Worm (Caenorhabditis elegans) whole organism, late embryonic: Measurements from ENCODE around the gene bcat-1.

Experiments used
- K02D7.2 ChIP-seq: sonication (generic microtip); optimal IDR thresholded peaks from 2 replicates; lab custom pipeline; 2017; ENCODE audit warnings: mild to moderate bottlenecking, missing genetic modification characterization, missing compliant biosample characterization
- K09A11.1 ChIP-seq: sonication (generic microtip); optimal IDR thresholded peaks from 2 replicates; lab custom pipeline; 2017; ENCODE audit warnings: antibody characterized with exemption, mild to moderate bottlenecking, missing genetic modification characterization, missing compliant biosample characterization; ENCODE audit not compliant: insufficient read depth
- Y22D7AL.16 ChIP-seq: sonication (generic microtip); optimal IDR thresholded peaks from 2 replicates; lab custom pipeline; 2016; ENCODE audit warnings: missing genetic modification characterization, missing compliant biosample characterization
- ahr-1 ChIP-seq: sonication (generic microtip); optimal IDR thresholded peaks from 2 replicates; lab custom pipeline; 2016; ENCODE audit warnings: missing genetic modification characterization, missing compliant biosample characterization
- ama-1 ChIP-seq: fragments of 150-350 bp; optimal IDR thresholded peaks from 2 replicates; lab custom pipeline; 2014
- ceh-14 ChIP-seq: sonication (generic microtip); optimal IDR thresholded peaks from 2 replicates; lab custom pipeline; 2016; ENCODE audit warnings: missing genotype, missing genetic modification characterization, missing compliant biosample characterization
- ceh-19 ChIP-seq: fragments of 200-800 bp; sonication (Bioruptor generic); optimal IDR thresholded peaks from 2 replicates; lab custom pipeline; 2018; ENCODE audit warnings: mild to moderate bottlenecking, missing genetic modification characterization, missing compliant biosample characterization
- ceh-30 ChIP-seq: fragments of 150-350 bp; optimal IDR thresholded peaks from 2 replicates; lab custom pipeline; 2014; ENCODE audit warnings: missing biosample characterization, missing genetic modification characterization
- ceh-31 ChIP-seq: sonication (generic microtip); optimal IDR thresholded peaks from 2 replicates; lab custom pipeline; 2016; ENCODE audit warnings: missing genetic modification characterization, missing compliant biosample characterization
- ceh-34 ChIP-seq: sonication (generic microtip); optimal IDR thresholded peaks from 2 replicates; lab custom pipeline; 2016; ENCODE audit warnings: mild to moderate bottlenecking, missing genetic modification characterization, missing compliant biosample characterization
- ceh-45 ChIP-seq: fragments of 200-800 bp; sonication (Bioruptor generic); IDR thresholded peaks from 2 replicates; pipeline ENCODE4 v1.3.6; 2022; ENCODE audit warnings: missing genetic modification reagents, missing genetic modification characterization, missing compliant biosample characterization
- ceh-48 ChIP-seq: sonication (generic microtip); optimal IDR thresholded peaks from 2 replicates; lab custom pipeline; 2016; ENCODE audit warnings: missing genetic modification characterization, inconsistent platforms, missing compliant biosample characterization
- ceh-9 ChIP-seq: sonication (generic microtip); optimal IDR thresholded peaks from 2 replicates; lab custom pipeline; 2016; ENCODE audit warnings: mild to moderate bottlenecking, missing genetic modification characterization, inconsistent platforms, missing compliant biosample characterization
- che-1 ChIP-seq: sonication (generic microtip); optimal IDR thresholded peaks from 2 replicates; lab custom pipeline; 2016; ENCODE audit warnings: mild to moderate bottlenecking, missing genetic modification characterization, missing compliant biosample characterization
- dmd-4 ChIP-seq: sonication (generic microtip); optimal IDR thresholded peaks from 2 replicates; lab custom pipeline; 2016; ENCODE audit warnings: borderline replicate concordance, missing genetic modification characterization, missing compliant biosample characterization
- dve-1 ChIP-seq: sonication (generic microtip); optimal IDR thresholded peaks from 2 replicates; lab custom pipeline; 2017; ENCODE audit warnings: antibody characterized with exemption, mild to moderate bottlenecking, missing genetic modification characterization, missing compliant biosample characterization
- elt-2 ChIP-seq: sonication (generic microtip); optimal IDR thresholded peaks from 2 replicates; lab custom pipeline; 2016; ENCODE audit warnings: missing genetic modification reagents, missing genetic modification characterization, missing compliant biosample characterization
- eyg-1 ChIP-seq: sonication (generic microtip); optimal IDR thresholded peaks from 2 replicates; lab custom pipeline; 2016; ENCODE audit warnings: missing genotype, missing genetic modification characterization, missing compliant biosample characterization
- fax-1 ChIP-seq: sonication (generic microtip); optimal IDR thresholded peaks from 2 replicates; lab custom pipeline; 2016; ENCODE audit warnings: missing genotype, missing genetic modification characterization, missing compliant biosample characterization
- fkh-6 ChIP-seq: sonication (generic microtip); optimal IDR thresholded peaks from 2 replicates; lab custom pipeline; 2016; ENCODE audit warnings: missing genetic modification characterization, missing compliant biosample characterization
- gmeb-2 ChIP-seq: sonication (generic microtip); optimal IDR thresholded peaks from 2 replicates; lab custom pipeline; 2016; ENCODE audit warnings: missing genetic modification characterization, inconsistent platforms, missing compliant biosample characterization
- hlh-13 ChIP-seq: fragments of 200-800 bp; sonication (Bioruptor generic); optimal IDR thresholded peaks from 2 replicates; lab custom pipeline; 2018; ENCODE audit warnings: mild to moderate bottlenecking, missing genetic modification characterization, missing compliant biosample characterization
- hlh-30 ChIP-seq: sonication (generic microtip); optimal IDR thresholded peaks from 2 replicates; lab custom pipeline; 2017; ENCODE audit warnings: antibody characterized with exemption, missing genetic modification characterization, missing compliant biosample characterization; ENCODE audit not compliant: insufficient read depth
- hlh-6 ChIP-seq: sonication (generic microtip); optimal IDR thresholded peaks from 2 replicates; lab custom pipeline; 2016; ENCODE audit warnings: missing genotype, missing genetic modification characterization, missing compliant biosample characterization
- lim-6 ChIP-seq: sonication (generic microtip); optimal IDR thresholded peaks from 2 replicates; lab custom pipeline; 2016; ENCODE audit warnings: missing genetic modification characterization, missing compliant biosample characterization
- madf-2 ChIP-seq: sonication (generic microtip); optimal IDR thresholded peaks from 2 replicates; lab custom pipeline; 2017; ENCODE audit warnings: missing genetic modification characterization, missing compliant biosample characterization
- nhr-11 ChIP-seq: fragments of 150-350 bp; optimal IDR thresholded peaks from 2 replicates; lab custom pipeline; 2014; ENCODE audit warnings: missing biosample characterization, missing genetic modification characterization
- pag-3 ChIP-seq: sonication (generic microtip); optimal IDR thresholded peaks from 2 replicates; lab custom pipeline; 2016; ENCODE audit warnings: missing compliant biosample characterization, missing genetic modification characterization, borderline replicate concordance
- pha-2 ChIP-seq: sonication (generic microtip); optimal IDR thresholded peaks from 2 replicates; lab custom pipeline; 2017; ENCODE audit warnings: mild to moderate bottlenecking, missing genetic modification characterization, missing compliant biosample characterization
- pros-1 ChIP-seq: fragments of 150-350 bp; optimal IDR thresholded peaks from 2 replicates; lab custom pipeline; 2014; ENCODE audit warnings: missing biosample characterization, missing genetic modification reagents, missing genetic modification characterization
- ref-2 ChIP-seq: sonication (generic microtip); optimal IDR thresholded peaks from 2 replicates; lab custom pipeline; 2016; ENCODE audit warnings: missing genetic modification characterization, missing compliant biosample characterization
- sox-4 ChIP-seq: sonication (generic microtip); optimal IDR thresholded peaks from 2 replicates; lab custom pipeline; 2017; ENCODE audit warnings: mild to moderate bottlenecking, missing genetic modification characterization, inconsistent platforms, missing compliant biosample characterization
- tbx-7 ChIP-seq: sonication (generic microtip); optimal IDR thresholded peaks from 2 replicates; lab custom pipeline; 2016; ENCODE audit warnings: missing genotype, missing genetic modification characterization, missing compliant biosample characterization
- ttx-3 ChIP-seq: sonication (generic microtip); optimal IDR thresholded peaks from 2 replicates; lab custom pipeline; 2016; ENCODE audit warnings: missing genetic modification reagents, missing genetic modification characterization, missing compliant biosample characterization
- unc-3 ChIP-seq, 2 experiments: fragments of 200-800 bp in 1 of 2; sonication (Bioruptor generic) in 1 of 2; sonication (generic microtip) in 1 of 2; conservative IDR thresholded peaks in 1 of 2; optimal IDR thresholded peaks in 1 of 2; 2 replicates each; pipeline versions ENCODE4 v1.3.6 to Lab custom; 2016 to 2022; ENCODE audit warnings: missing compliant biosample characterization in 2 of 2, missing genetic modification characterization in 2 of 2, missing genetic modification reagents in 1 of 2
- zip-5 ChIP-seq: sonication (generic microtip); optimal IDR thresholded peaks from 2 replicates; lab custom pipeline; 2016; ENCODE audit warnings: missing genetic modification characterization, missing compliant biosample characterization
- ztf-16 ChIP-seq: sonication (generic microtip); optimal IDR thresholded peaks from 2 replicates; lab custom pipeline; 2017; ENCODE audit warnings: missing genetic modification characterization, missing compliant biosample characterization

Gene bcat-1

DNA sequence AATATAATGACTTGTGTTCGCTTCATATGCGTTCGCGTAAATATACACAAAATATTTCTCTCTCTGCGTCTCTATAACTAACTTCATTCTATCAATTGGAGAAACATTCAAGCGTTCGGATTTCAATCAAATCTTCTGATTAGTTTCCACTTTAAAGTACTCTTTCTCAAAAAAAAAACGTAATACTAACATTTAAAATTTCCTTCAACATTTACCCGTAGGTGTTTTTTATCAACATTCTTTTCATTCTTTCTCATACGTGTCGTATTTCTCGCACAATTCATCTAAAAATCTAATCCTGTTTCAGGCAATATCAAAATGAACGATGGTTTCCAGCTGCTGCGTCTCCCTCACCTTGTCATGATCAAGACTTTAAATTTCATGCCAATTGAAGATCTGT lies 19.6 kb upstream of the bcat-1 start, which contains the start of gene T14G8.2:
Gene T14G8.2, plus strand, starts transcription at position 301 of the 400 bp plus-strand sequence.
- TF ChIP-seq ceh-48 (tag; lab: Kevin White, UChicago) (no peak), tbx-7 (tag; lab: Kevin White, UChicago) (no peak)

DNA sequence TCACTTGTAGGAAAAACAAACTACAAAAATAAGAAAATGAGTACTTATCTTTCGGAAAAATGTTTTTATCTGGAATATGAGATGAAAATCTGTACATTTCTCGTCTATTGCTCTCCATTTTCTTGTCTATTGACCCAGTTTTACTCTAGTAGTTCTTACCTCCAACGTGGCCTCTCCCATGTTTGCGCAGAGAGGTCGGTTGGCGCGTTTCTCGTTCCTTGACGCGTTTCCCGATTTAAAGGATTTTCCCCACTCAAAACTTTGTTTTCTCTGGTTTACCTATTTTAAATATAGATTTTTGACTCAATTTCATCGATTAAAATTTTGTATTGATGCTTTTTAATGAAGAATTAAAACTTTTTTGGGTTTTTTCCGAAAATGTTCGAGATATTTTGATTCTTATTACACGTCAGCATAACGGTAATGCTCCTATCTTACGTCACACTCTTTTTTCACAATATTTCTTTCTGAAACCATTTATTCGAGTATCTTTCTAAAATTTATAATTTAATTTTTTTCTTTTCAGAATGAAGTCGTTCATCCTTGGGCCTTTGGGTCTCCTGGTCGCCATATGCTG lies 16.5 kb upstream of the bcat-1 start, which contains the start of gene T14G8.3:
Gene T14G8.3, plus strand, starts transcription at position 527 of the 577 bp plus-strand sequence.
- no peak for TF ChIP-seq ahr-1 (tag; lab: Kevin White, UChicago)
- peak; percentile 44 for TF ChIP-seq elt-2 (tag; lab: Kevin White, UChicago)

- TF ChIP-seq gmeb-2 (no peak), ztf-16 (tag; lab: Kevin White, UChicago) (no peak), dmd-4 (tag; lab: Kevin White, UChicago) (no peak), ceh-14 (tag; lab: Kevin White, UChicago) (no peak), pha-2 (tag; lab: Kevin White, UChicago) (no peak), zip-5 (tag; lab: Kevin White, UChicago) (no peak), dve-1 (no peak), hlh-6 (no peak), Y22D7AL.16 (tag; lab: Kevin White, UChicago) (no peak), ceh-48 (tag; lab: Kevin White, UChicago) (no peak), nhr-11 (tag; lab: Kevin White, UChicago) (no peak), hlh-13 (GFP tag; lab: Kevin White, UChicago) (no peak), sox-4 (tag; lab: Kevin White, UChicago) (no peak), K09A11.1 (no peak), fax-1 (tag; lab: Kevin White, UChicago) (no peak), ceh-30 (tag; lab: Kevin White, UChicago) (no peak), pag-3 (no peak), che-1 (tag; lab: Kevin White, UChicago) (no peak), ceh-19 (GFP tag; lab: Kevin White, UChicago) (no peak)
Measured at ce11 chrX:12862509-12862908, 14.8 kb upstream of the bcat-1 start, which contains the start of gene T14G8.6. Gene T14G8.6, minus strand, starts transcription at chrX:12862846.

ce11 chrX:12863262-12863661 lies 14.0 kb upstream of the bcat-1 start:
- TF ChIP-seq ttx-3 (tag; lab: Kevin White, UChicago) (no peak), eyg-1 (tag; lab: Kevin White, UChicago) (no peak), dve-1 (no peak), ceh-9 (tag; lab: Kevin White, UChicago) (no peak), fkh-6 (tag; lab: Kevin White, UChicago) (no peak), K09A11.1 (no peak), hlh-30 (no peak), hlh-13 (GFP tag; lab: Kevin White, UChicago) (no peak), pros-1 (tag; lab: Kevin White, UChicago) (no peak), ref-2 (tag; lab: Kevin White, UChicago) (no peak), tbx-7 (tag; lab: Kevin White, UChicago) (no peak)

DNA sequence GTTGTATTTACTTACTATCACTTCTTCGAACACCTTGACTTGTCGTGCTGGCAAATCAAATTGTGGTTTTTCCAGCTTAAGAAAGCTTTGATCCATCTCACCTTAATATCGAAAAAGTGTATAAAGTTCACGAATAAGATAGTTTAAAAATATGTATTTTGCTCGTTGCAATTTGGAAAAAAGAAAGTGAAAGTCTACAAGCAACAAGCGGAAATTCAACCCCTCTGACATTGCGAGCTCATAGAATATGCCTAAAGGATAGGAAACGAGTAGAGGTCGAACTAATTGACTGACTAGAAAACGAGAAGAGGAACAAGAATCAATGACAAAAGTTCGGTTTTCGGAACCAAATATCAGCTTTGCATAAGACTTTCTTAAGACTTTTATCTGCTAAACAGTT lies 13.5 kb upstream of the bcat-1 start, which contains the start of gene T14G8.4:
Gene T14G8.4, minus strand, starts transcription at position 101 of the 400 bp plus-strand sequence.
- TF ChIP-seq lim-6 (tag; lab: Kevin White, UChicago): no peak
- no peak for TF ChIP-seq ceh-45 (GFP tag; lab: Robert Waterston, UW)
- no peak for TF ChIP-seq ama-1
- TF ChIP-seq zip-5 (tag; lab: Kevin White, UChicago): no peak
- no peak for TF ChIP-seq ceh-30 (tag; lab: Kevin White, UChicago)
- no peak for TF ChIP-seq ceh-19 (GFP tag; lab: Kevin White, UChicago)
- no peak for TF ChIP-seq madf-2 (tag; lab: Kevin White, UChicago)
- TF ChIP-seq ceh-14 (tag; lab: Kevin White, UChicago): no peak
- TF ChIP-seq che-1 (tag; lab: Kevin White, UChicago): no peak
- no peak for TF ChIP-seq hlh-13 (GFP tag; lab: Kevin White, UChicago)
- TF ChIP-seq K02D7.2 (tag; lab: Kevin White, UChicago): no peak
- no peak for TF ChIP-seq ceh-31 (tag; lab: Kevin White, UChicago)
- no peak for TF ChIP-seq ztf-16 (tag; lab: Kevin White, UChicago)
- TF ChIP-seq unc-3 (GFP tag; conservative IDR thresholded peaks at IDR 0.05; lab: Robert Waterston, UW): no peak
- TF ChIP-seq unc-3 (tag; optimal IDR thresholded peaks at IDR 0.05; lab: Kevin White, UChicago): no peak
- no peak for TF ChIP-seq ceh-34 (tag; lab: Kevin White, UChicago)
- TF ChIP-seq K09A11.1: no peak
- TF ChIP-seq pag-3: no peak
